Worm (Caenorhabditis elegans) whole organism, L1 larva: ENCODE data around the gene ZK512.1.
A peak's percentile ranks its signal among the peaks of the same experiment; 100 is the strongest.

Source experiments
- C04F5.9 ChIP-seq: sonication (generic microtip); optimal IDR thresholded peaks from 2 replicates; lab custom pipeline; 2016; ENCODE audit warnings: missing genetic modification characterization, missing compliant biosample characterization
- C16A3.4 ChIP-seq: fragments of 150-350 bp; optimal IDR thresholded peaks from 2 replicates; lab custom pipeline; 2014; ENCODE audit warnings: missing biosample characterization, missing genetic modification characterization
- Y116A8C.19 ChIP-seq: sonication (generic microtip); optimal IDR thresholded peaks from 2 replicates; lab custom pipeline; 2016; ENCODE audit warnings: missing compliant biosample characterization, missing genetic modification characterization, borderline replicate concordance
- alr-1 ChIP-seq: fragments of 200-800 bp; sonication (Bioruptor generic); optimal IDR thresholded peaks from 2 replicates; lab custom pipeline; 2018; ENCODE audit warnings: borderline replicate concordance, mild to moderate bottlenecking, missing genetic modification characterization, missing compliant biosample characterization
- aly-2 ChIP-seq: fragments of 150-350 bp; optimal IDR thresholded peaks from 2 replicates; lab custom pipeline; 2014; ENCODE audit warnings: missing biosample characterization, missing genetic modification characterization
- blmp-1 ChIP-seq: fragments of 150-350 bp; optimal IDR thresholded peaks from 2 replicates; lab custom pipeline; 2014; ENCODE audit warnings: missing biosample characterization, missing genetic modification characterization
- ceh-63 ChIP-seq: fragments of 200-800 bp; sonication (Bioruptor generic); optimal IDR thresholded peaks from 2 replicates; lab custom pipeline; 2018; ENCODE audit warnings: mild to moderate bottlenecking, missing genetic modification characterization, missing compliant biosample characterization
- ceh-88 ChIP-seq: fragments of 200-800 bp; sonication (Bioruptor generic); IDR thresholded peaks from 2 replicates; pipeline ENCODE4 v1.3.6; 2022; ENCODE audit warnings: missing genetic modification characterization, missing compliant biosample characterization
- ceh-90 ChIP-seq: sonication (generic microtip); optimal IDR thresholded peaks from 2 replicates; lab custom pipeline; 2016; ENCODE audit warnings: missing genetic modification characterization, missing compliant biosample characterization
- ces-1 ChIP-seq: fragments of 150-350 bp; optimal IDR thresholded peaks from 2 replicates; lab custom pipeline; 2014; ENCODE audit warnings: missing biosample characterization, missing genetic modification reagents, missing genetic modification characterization
- dpl-1 ChIP-seq, 3 experiments: fragments of 150-350 bp in 2 of 3; sonication (generic microtip) in 1 of 3; optimal IDR thresholded peaks; 2 replicates each; lab custom pipeline; 2014 to 2017; ENCODE audit warnings: missing biosample characterization in 3 of 3, missing genetic modification characterization in 3 of 3, missing genetic modification reagents in 3 of 3
- egl-27 ChIP-seq, 2 experiments: fragments of 150-350 bp in 1 of 2; sonication (generic microtip); optimal IDR thresholded peaks; 3 replicates each; lab custom pipeline; 2017 to 2018; ENCODE audit warnings: missing biosample characterization in 2 of 2, missing genetic modification characterization in 2 of 2, missing genetic modification reagents in 2 of 2
- fkh-4 ChIP-seq: sonication (generic microtip); optimal IDR thresholded peaks from 2 replicates; lab custom pipeline; 2016; ENCODE audit warnings: missing compliant biosample characterization, missing genetic modification characterization, borderline replicate concordance
- hlh-17 ChIP-seq: fragments of 200-800 bp; sonication (Bioruptor generic); optimal IDR thresholded peaks from 2 replicates; lab custom pipeline; 2018; ENCODE audit warnings: missing genetic modification characterization, mild to moderate bottlenecking, missing compliant biosample characterization, moderate library complexity, borderline replicate concordance
- jun-1 ChIP-seq: fragments of 150-350 bp; optimal IDR thresholded peaks from 2 replicates; lab custom pipeline; 2014; ENCODE audit warnings: missing biosample characterization, missing genetic modification reagents, missing genetic modification characterization
- lin-13 ChIP-seq: fragments of 150-350 bp; optimal IDR thresholded peaks from 2 replicates; lab custom pipeline; 2014; ENCODE audit warnings: missing biosample characterization, missing genetic modification reagents, missing genetic modification characterization
- lin-14 ChIP-seq: fragments of 200-800 bp; sonication (Bioruptor generic); optimal IDR thresholded peaks from 2 replicates; lab custom pipeline; 2018; ENCODE audit warnings: mild to moderate bottlenecking, missing genetic modification characterization, moderate library complexity, missing compliant biosample characterization
- lin-39 ChIP-seq: fragments of 150-350 bp; optimal IDR thresholded peaks from 2 replicates; lab custom pipeline; 2014; ENCODE audit warnings: missing biosample characterization, missing genetic modification reagents, missing genetic modification characterization
- lir-3 ChIP-seq: sonication (generic microtip); optimal IDR thresholded peaks from 2 replicates; lab custom pipeline; 2016; ENCODE audit warnings: mild to moderate bottlenecking, missing genetic modification characterization, moderate library complexity, missing compliant biosample characterization; ENCODE audit not compliant: poor library complexity
- lsy-2 ChIP-seq, 2 experiments: fragments of 150-350 bp; optimal IDR thresholded peaks; 2 replicates each; lab custom pipeline; 2014; ENCODE audit warnings: missing biosample characterization in 2 of 2, missing genetic modification characterization in 2 of 2
- mdl-1 ChIP-seq, 2 experiments: fragments of 150-350 bp; optimal IDR thresholded peaks; 2 replicates each; lab custom pipeline; 2014 to 2017; ENCODE audit warnings: missing biosample characterization in 2 of 2, missing genetic modification characterization in 2 of 2, inconsistent platforms in 1 of 2
- mep-1 ChIP-seq: fragments of 150-350 bp; optimal IDR thresholded peaks from 2 replicates; lab custom pipeline; 2014; ENCODE audit warnings: missing biosample characterization, missing genetic modification characterization
- nhr-19 ChIP-seq: fragments of 200-800 bp; sonication (Bioruptor generic); conservative IDR thresholded peaks from 2 replicates; pipeline ENCODE4 v1.3.6; 2022; ENCODE audit warnings: missing genetic modification characterization, missing compliant biosample characterization
- nhr-20 ChIP-seq: sonication (generic microtip); optimal IDR thresholded peaks from 2 replicates; lab custom pipeline; 2016; ENCODE audit warnings: mild to moderate bottlenecking, missing genetic modification characterization, missing compliant biosample characterization
- nhr-28 ChIP-seq: fragments of 150-350 bp; optimal IDR thresholded peaks from 2 replicates; lab custom pipeline; 2014; ENCODE audit warnings: missing biosample characterization, missing genetic modification characterization
- nhr-71 ChIP-seq: sonication (generic microtip); optimal IDR thresholded peaks from 2 replicates; lab custom pipeline; 2016; ENCODE audit warnings: mild to moderate bottlenecking, missing genetic modification characterization, moderate library complexity, missing compliant biosample characterization
- nhr-76 ChIP-seq: sonication (generic microtip); optimal IDR thresholded peaks from 2 replicates; lab custom pipeline; 2017; ENCODE audit warnings: missing biosample characterization, missing genetic modification characterization
- nhr-85 ChIP-seq: sonication (generic microtip); peaks from one replicate; lab custom pipeline; 2016; ENCODE audit warnings: missing genetic modification characterization, inconsistent platforms, missing compliant biosample characterization
- pag-3 ChIP-seq: sonication (generic microtip); optimal IDR thresholded peaks from 2 replicates; lab custom pipeline; 2017; ENCODE audit warnings: missing genetic modification characterization, mild to moderate bottlenecking, missing compliant biosample characterization, antibody characterized with exemption, borderline replicate concordance; ENCODE audit not compliant: insufficient read depth
- pax-3 ChIP-seq: fragments of 200-800 bp; sonication (Bioruptor generic); optimal IDR thresholded peaks from 2 replicates; lab custom pipeline; 2018; ENCODE audit warnings: mild to moderate bottlenecking, missing genetic modification characterization, moderate library complexity, missing compliant biosample characterization
- rnt-1 ChIP-seq: sonication (generic microtip); optimal IDR thresholded peaks from 2 replicates; lab custom pipeline; 2016; ENCODE audit warnings: mild to moderate bottlenecking, missing genetic modification characterization, moderate library complexity, missing compliant biosample characterization
- skn-1 ChIP-seq: fragments of 150-350 bp; optimal IDR thresholded peaks from 2 replicates; lab custom pipeline; 2014; ENCODE audit warnings: missing biosample characterization, missing genetic modification characterization
- snu-23 ChIP-seq: sonication (generic microtip); optimal IDR thresholded peaks from 2 replicates; lab custom pipeline; 2016; ENCODE audit warnings: missing genetic modification characterization, missing compliant biosample characterization
- swsn-7 ChIP-seq: sonication (generic microtip); optimal IDR thresholded peaks from 2 replicates; lab custom pipeline; 2016; ENCODE audit warnings: missing genetic modification characterization, missing compliant biosample characterization
- unc-30 ChIP-seq: sonication (generic microtip); optimal IDR thresholded peaks from 2 replicates; lab custom pipeline; 2017; ENCODE audit warnings: missing biosample characterization, missing genetic modification characterization
- xbp-1 ChIP-seq: sonication (generic microtip); optimal IDR thresholded peaks from 2 replicates; lab custom pipeline; 2016; ENCODE audit warnings: missing genetic modification characterization, missing compliant biosample characterization
- ztf-4 ChIP-seq: fragments of 150-350 bp; optimal IDR thresholded peaks from 2 replicates; lab custom pipeline; 2014; ENCODE audit warnings: missing biosample characterization, missing genetic modification characterization

The ZK512.1 gene

ce11 chrIII:9144744-9145390 is 30.1 kb downstream of the ZK512.1 start, which contains the start of the genes ZK512.2 and ZK512.4 (continued):
- peak; percentile 23 for TF ChIP-seq nhr-71 (tag; lab: Kevin White, UChicago)
- no peak for TF ChIP-seq ceh-88
- TF ChIP-seq rnt-1 (tag; lab: Kevin White, UChicago): peak; percentile 3

DNA sequence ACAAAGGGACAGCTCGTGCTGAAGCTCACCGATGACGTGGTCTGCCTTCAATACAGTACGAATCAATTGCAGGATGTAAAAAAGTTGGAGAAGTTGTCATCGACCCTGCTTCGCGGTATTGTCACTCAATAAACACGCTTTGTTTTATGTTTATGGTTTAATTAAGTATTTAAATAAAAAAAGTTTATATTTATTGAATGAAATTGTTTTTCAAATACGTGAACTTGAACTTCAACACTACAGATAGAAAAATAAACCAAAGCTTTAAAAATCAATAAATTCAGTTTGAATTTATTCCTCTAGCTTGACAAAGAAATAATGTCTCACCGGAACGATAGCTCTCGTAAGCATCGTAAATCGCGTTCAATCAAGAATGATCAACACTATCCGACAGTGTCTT is 31.0 kb downstream of the ZK512.1 start, which contains the start of gene ZK512.8:
ZK512.8 (plus strand) TSS at position 301 of the 400 bp plus-strand sequence.
- TF ChIP-seq snu-23 (GFP tag; lab: Kevin White, UChicago) (no peak), nhr-28 (tag; lab: Kevin White, UChicago) (no peak), egl-27 (tag; optimal IDR thresholded peaks at IDR 0.05; lab: Kevin White, UChicago) (no peak), unc-30 (tag; lab: Kevin White, UChicago) (no peak), ceh-63 (GFP tag; lab: Kevin White, UChicago) (no peak), lir-3 (tag; lab: Kevin White, UChicago) (no peak), alr-1 (no peak), xbp-1 (no peak), nhr-19 (GFP tag; lab: Robert Waterston, UW) (no peak), nhr-76 (no peak), ceh-90 (tag; lab: Kevin White, UChicago) (no peak), jun-1 (tag; lab: Kevin White, UChicago) (no peak), skn-1 (tag; lab: Kevin White, UChicago) (no peak), ztf-4 (no peak)

ce11 chrIII:9149132-9149531 is 34.4 kb downstream of the ZK512.1 start:
- no peak for TF ChIP-seq nhr-85 (tag; lab: Kevin White, UChicago)
- no peak for TF ChIP-seq pax-3 (tag; lab: Kevin White, UChicago)
- TF ChIP-seq ces-1 (GFP tag; lab: Kevin White, UChicago): no peak
- no peak for TF ChIP-seq Y116A8C.19 (tag; lab: Kevin White, UChicago)
- TF ChIP-seq lir-3 (tag; lab: Kevin White, UChicago): no peak
- no peak for TF ChIP-seq ceh-63 (GFP tag; lab: Kevin White, UChicago)
- no peak for TF ChIP-seq ztf-4
- no peak for TF ChIP-seq nhr-19 (GFP tag; lab: Robert Waterston, UW)
- TF ChIP-seq dpl-1 (GFP tag; optimal IDR thresholded peaks at IDR 0.05; lab: Kevin White, UChicago): no peak
- no peak for TF ChIP-seq lin-13
- TF ChIP-seq blmp-1 (tag; lab: Kevin White, UChicago): no peak
- no peak for TF ChIP-seq skn-1 (tag; lab: Kevin White, UChicago)
- no peak for TF ChIP-seq swsn-7 (tag; lab: Kevin White, UChicago)
- no peak for TF ChIP-seq C04F5.9 (tag; lab: Kevin White, UChicago)

- TF ChIP-seq lin-14 (peak; percentile 82), rnt-1 (tag; lab: Kevin White, UChicago) (peak; percentile 64), lir-3 (tag; lab: Kevin White, UChicago) (no peak), dpl-1 (GFP tag; optimal IDR thresholded peaks at IDR 0.05; lab: Kevin White, UChicago) (peak in 1 of 3 experiments; percentile 2), mep-1 (tag; lab: Kevin White, UChicago) (peak; percentile 40), C16A3.4 (tag; lab: Kevin White, UChicago) (peak; percentile 11), snu-23 (GFP tag; lab: Kevin White, UChicago) (peak; percentile 29), fkh-4 (tag; lab: Kevin White, UChicago) (peak; percentile 1), pag-3 (tag; lab: Kevin White, UChicago) (peak; percentile 89), lin-39 (tag; lab: Kevin White, UChicago) (peak; percentile 4), hlh-17 (GFP tag; lab: Kevin White, UChicago) (no peak), xbp-1 (no peak), lsy-2 (tag; optimal IDR thresholded peaks at IDR 0.05; lab: Kevin White, UChicago) (peak; percentile 6 to 52), nhr-19 (GFP tag; lab: Robert Waterston, UW) (peak; percentile 22; the same call in 1 of the 2 replicates), aly-2 (tag; lab: Kevin White, UChicago) (no peak), nhr-71 (tag; lab: Kevin White, UChicago) (peak; percentile 55), mdl-1 (tag; optimal IDR thresholded peaks at IDR 0.05; lab: Kevin White, UChicago) (peak in 1 of 2 experiments; percentile 16), nhr-20 (tag; lab: Kevin White, UChicago) (peak; percentile 25)
These were observed 37.0 kb downstream of the ZK512.1 start for ce11 chrIII:9151782-9152181.
